Fruit fly (Drosophila melanogaster) whole organism, embryonic: Measurements from ENCODE around the gene Syp.

Source experiments
- Ada2b ChIP-seq: fragments of 200-800 bp; sonication (Bioruptor generic); IDR thresholded peaks from 2 replicates; pipeline ENCODE4 v1.3.6; 2022; ENCODE audit warnings: missing biosample characterization, missing genetic modification characterization
- Aef1 ChIP-seq: fragments of 200-800 bp; sonication (Bioruptor generic); IDR thresholded peaks from 3 replicates; pipeline ENCODE4 v1.3.6; 2022; ENCODE audit warnings: missing biosample characterization, missing genetic modification characterization
- Asciz ChIP-seq: fragments of 200-800 bp; sonication (Bioruptor generic); optimal IDR thresholded peaks from 2 replicates; lab custom pipeline; 2017; ENCODE audit warnings: missing biosample characterization, mild to moderate bottlenecking, missing genetic modification characterization, missing genetic modification reagents
- Atf-2 ChIP-seq: fragments of 200-800 bp; sonication (Bioruptor generic); optimal IDR thresholded peaks from 2 replicates; lab custom pipeline; 2016; ENCODE audit warnings: missing biosample characterization, missing genetic modification characterization
- Atf3 ChIP-seq: fragments of 200-800 bp; sonication (Bioruptor generic); optimal IDR thresholded peaks from 3 replicates; lab custom pipeline; 2016; ENCODE audit warnings: missing biosample characterization, missing genetic modification characterization
- Bteb2 ChIP-seq: fragments of 200-800 bp; sonication (Bioruptor generic); optimal IDR thresholded peaks from 2 replicates; lab custom pipeline; 2016; ENCODE audit warnings: missing biosample characterization, missing genetic modification characterization
- CG10147 ChIP-seq: fragments of 200-800 bp; sonication (Bioruptor generic); optimal IDR thresholded peaks from 2 replicates; lab custom pipeline; 2019; ENCODE audit warnings: missing biosample characterization, mild to moderate bottlenecking, missing genetic modification characterization, moderate library complexity
- CG10267 ChIP-seq: fragments of 200-800 bp; sonication (Bioruptor generic); optimal IDR thresholded peaks from 2 replicates; lab custom pipeline; 2018; ENCODE audit warnings: missing biosample characterization, mild to moderate bottlenecking, missing genetic modification characterization, moderate library complexity
- CG10654 ChIP-seq: fragments of 200-800 bp; sonication (Bioruptor generic); optimal IDR thresholded peaks from 2 replicates; lab custom pipeline; 2016; ENCODE audit warnings: missing biosample characterization, missing genetic modification characterization
- CG11247 ChIP-seq: fragments of 200-800 bp; sonication (Bioruptor generic); IDR thresholded peaks from 2 replicates; pipeline ENCODE4 v1.3.6; 2022; ENCODE audit warnings: missing biosample characterization, missing genetic modification characterization
- CG11696 ChIP-seq: fragments of 200-800 bp; sonication (Bioruptor generic); IDR thresholded peaks from 2 replicates; pipeline ENCODE4 v1.3.6; 2022; ENCODE audit warnings: missing biosample characterization, missing genetic modification characterization
- CG12391 ChIP-seq: fragments of 200-800 bp; sonication (Bioruptor generic); optimal IDR thresholded peaks from 3 replicates; lab custom pipeline; 2018; ENCODE audit warnings: missing biosample characterization, mild to moderate bottlenecking, missing genetic modification characterization, moderate library complexity
- CG15073 ChIP-seq: fragments of 200-800 bp; sonication (Bioruptor generic); optimal IDR thresholded peaks from 2 replicates; lab custom pipeline; 2016; ENCODE audit warnings: missing biosample characterization, missing genetic modification characterization
- CG17385 ChIP-seq: fragments of 200-800 bp; sonication (Bioruptor generic); optimal IDR thresholded peaks from 3 replicates; lab custom pipeline; 2018; ENCODE audit warnings: missing biosample characterization, mild to moderate bottlenecking, missing genetic modification characterization
- CG17612 ChIP-seq: fragments of 200-800 bp; sonication (Bioruptor generic); IDR thresholded peaks from 2 replicates; pipeline ENCODE4 v1.3.6; 2022; ENCODE audit warnings: missing biosample characterization, missing genetic modification characterization
- CG18764 ChIP-seq: fragments of 200-800 bp; sonication (Bioruptor generic); optimal IDR thresholded peaks from 3 replicates; lab custom pipeline; 2016; ENCODE audit warnings: missing biosample characterization, missing genetic modification characterization
- CG2129 ChIP-seq: fragments of 200-800 bp; sonication (Bioruptor generic); IDR thresholded peaks from 2 replicates; pipeline ENCODE4 v1.3.6; 2022; ENCODE audit warnings: missing biosample characterization, missing genetic modification characterization; ENCODE audit not compliant: partially characterized antibody
- CG32532 ChIP-seq: fragments of 200-800 bp; sonication (Bioruptor generic); IDR thresholded peaks from 2 replicates; pipeline ENCODE4 v1.3.6; 2022; ENCODE audit warnings: missing biosample characterization, missing genetic modification characterization
- CG34376 ChIP-seq: fragments of 200-800 bp; sonication (Bioruptor generic); optimal IDR thresholded peaks from 2 replicates; lab custom pipeline; 2018; ENCODE audit warnings: missing biosample characterization, mild to moderate bottlenecking, missing genetic modification characterization
- CG43689 ChIP-seq: fragments of 200-800 bp; sonication (Bioruptor generic); IDR thresholded peaks from 2 replicates; pipeline ENCODE4 v1.3.6; 2022; ENCODE audit warnings: missing biosample characterization, missing genetic modification characterization
- CG5953 ChIP-seq: fragments of 200-800 bp; sonication (Bioruptor generic); IDR thresholded peaks from 2 replicates; pipeline ENCODE4 v1.3.6; 2022; ENCODE audit warnings: missing biosample characterization, missing genetic modification characterization
- CG6683 ChIP-seq: fragments of 200-800 bp; sonication (Bioruptor generic); optimal IDR thresholded peaks from 2 replicates; lab custom pipeline; 2017; ENCODE audit warnings: missing biosample characterization, mild to moderate bottlenecking, missing genetic modification characterization, missing genetic modification reagents
- CG7745 ChIP-seq: fragments of 200-800 bp; sonication (Bioruptor generic); optimal IDR thresholded peaks from 2 replicates; lab custom pipeline; 2018; ENCODE audit warnings: missing biosample characterization, mild to moderate bottlenecking, missing genetic modification characterization, moderate library complexity
- CG8089 ChIP-seq: fragments of 200-800 bp; sonication (Bioruptor generic); optimal IDR thresholded peaks from 3 replicates; lab custom pipeline; 2016; ENCODE audit warnings: missing biosample characterization, missing genetic modification characterization
- CG8281 ChIP-seq: fragments of 200-800 bp; sonication (Bioruptor generic); optimal IDR thresholded peaks from 2 replicates; lab custom pipeline; 2018; ENCODE audit warnings: missing biosample characterization, mild to moderate bottlenecking, missing genetic modification characterization, moderate library complexity
- Chrac-16 ChIP-seq: fragments of 200-800 bp; sonication (Bioruptor generic); optimal IDR thresholded peaks from 3 replicates; lab custom pipeline; 2016; ENCODE audit warnings: missing biosample characterization, missing genetic modification characterization
- D ChIP-seq, 2 experiments: fragments of 200-800 bp in 1 of 2; fragments of >200 bp in 1 of 2; sonication (Bioruptor generic) in 1 of 2; optimal IDR thresholded peaks; 2 replicates in 1 of 2; 3 replicates in 1 of 2; lab custom pipeline; 2017; ENCODE audit warnings: mild to moderate bottlenecking in 1 of 2, missing biosample characterization in 1 of 2, missing genetic modification characterization in 1 of 2, missing genetic modification reagents in 1 of 2
- Dad ChIP-seq: fragments of 200-800 bp; sonication (Bioruptor generic); optimal IDR thresholded peaks from 3 replicates; lab custom pipeline; 2016; ENCODE audit warnings: missing biosample characterization, missing genetic modification characterization
- Dll ChIP-seq: fragments of 200-800 bp; sonication (Bioruptor generic); IDR thresholded peaks from 4 replicates; pipeline ENCODE4 v1.3.6; 2022; ENCODE audit warnings: missing biosample characterization, missing genetic modification characterization; ENCODE audit not compliant: partially characterized antibody
- Fer3 ChIP-seq: fragments of 200-800 bp; sonication (Bioruptor generic); optimal IDR thresholded peaks from 2 replicates; lab custom pipeline; 2018; ENCODE audit warnings: missing biosample characterization, mild to moderate bottlenecking, missing genetic modification characterization, moderate library complexity
- Hmx ChIP-seq: fragments of 200-800 bp; sonication (Bioruptor generic); optimal IDR thresholded peaks from 2 replicates; lab custom pipeline; 2016; ENCODE audit warnings: missing biosample characterization, missing genetic modification characterization
- Hr3 ChIP-seq: fragments of 200-800 bp; sonication (Bioruptor generic); optimal IDR thresholded peaks from 3 replicates; lab custom pipeline; 2016; ENCODE audit warnings: missing biosample characterization, missing genetic modification characterization
- Hr39 ChIP-seq: fragments of >200 bp; optimal IDR thresholded peaks from 2 replicates; lab custom pipeline; 2017
- Hsf ChIP-seq: fragments of 200-800 bp; sonication (Bioruptor generic); optimal IDR thresholded peaks from 3 replicates; lab custom pipeline; 2016; ENCODE audit warnings: missing biosample characterization, missing genetic modification characterization
- Mrtf ChIP-seq: fragments of 200-800 bp; sonication (Bioruptor generic); IDR thresholded peaks from 3 replicates; pipeline ENCODE4 v1.3.6; 2022; ENCODE audit warnings: missing biosample characterization, missing genetic modification characterization
- Rx ChIP-seq: fragments of 200-800 bp; sonication (Bioruptor generic); IDR thresholded peaks from 2 replicates; pipeline ENCODE4 v1.3.6; 2022; ENCODE audit warnings: missing biosample characterization, missing genetic modification characterization
- Sry-δ ChIP-seq: fragments of 200-800 bp; sonication (Bioruptor generic); optimal IDR thresholded peaks from 2 replicates; lab custom pipeline; 2016; ENCODE audit warnings: missing biosample characterization, missing genetic modification characterization
- ab ChIP-seq: fragments of 200-800 bp; sonication (Bioruptor generic); optimal IDR thresholded peaks from 2 replicates; lab custom pipeline; 2016; ENCODE audit warnings: missing biosample characterization, missing genetic modification characterization
- aop ChIP-seq: fragments of 200-800 bp; sonication (Bioruptor generic); IDR thresholded peaks from 2 replicates; pipeline ENCODE4 v1.3.6; 2022; ENCODE audit warnings: missing biosample characterization, missing genetic modification characterization
- cwo ChIP-seq: fragments of 200-800 bp; sonication (Bioruptor generic); optimal IDR thresholded peaks from 3 replicates; lab custom pipeline; 2017; ENCODE audit warnings: missing biosample characterization, missing genetic modification characterization, mild to moderate bottlenecking, moderate library complexity, missing genetic modification reagents
- emc ChIP-seq: fragments of 200-800 bp; sonication (Bioruptor generic); optimal IDR thresholded peaks from 2 replicates; lab custom pipeline; 2016; ENCODE audit warnings: missing biosample characterization, missing genetic modification characterization
- gem ChIP-seq: fragments of 200-800 bp; sonication (Bioruptor generic); optimal IDR thresholded peaks from 2 replicates; lab custom pipeline; 2019; ENCODE audit warnings: missing biosample characterization, mild to moderate bottlenecking, missing genetic modification characterization, moderate library complexity
- gfzf ChIP-seq: fragments of 200-800 bp; sonication (Bioruptor generic); optimal IDR thresholded peaks from 2 replicates; lab custom pipeline; 2016; ENCODE audit warnings: missing biosample characterization, mild to moderate bottlenecking, missing genetic modification characterization, moderate library complexity
- gt ChIP-seq: fragments of 200-800 bp; sonication (Bioruptor generic); IDR thresholded peaks from 2 replicates; pipeline ENCODE4 v1.3.6; 2022; ENCODE audit warnings: missing biosample characterization, missing genetic modification characterization
- lbe ChIP-seq: fragments of 200-800 bp; sonication (Bioruptor generic); optimal IDR thresholded peaks from 2 replicates; lab custom pipeline; 2016; ENCODE audit warnings: missing biosample characterization, mild to moderate bottlenecking, missing genetic modification characterization
- lilli ChIP-seq: fragments of 200-800 bp; sonication (Bioruptor generic); optimal IDR thresholded peaks from 3 replicates; lab custom pipeline; 2016; ENCODE audit warnings: missing biosample characterization, missing genetic modification characterization
- mld ChIP-seq: fragments of 200-800 bp; sonication (Bioruptor generic); IDR thresholded peaks from 3 replicates; pipeline ENCODE4 v1.3.6; 2022; ENCODE audit warnings: missing biosample characterization, missing genetic modification characterization; ENCODE audit not compliant: partially characterized antibody
- pfk ChIP-seq: fragments of 200-800 bp; sonication (Bioruptor generic); optimal IDR thresholded peaks from 2 replicates; lab custom pipeline; 2018; ENCODE audit warnings: missing biosample characterization, mild to moderate bottlenecking, missing genetic modification characterization, moderate library complexity
- pho ChIP-seq: fragments of 200-800 bp; sonication (Bioruptor generic); optimal IDR thresholded peaks from 2 replicates; lab custom pipeline; 2016; ENCODE audit warnings: missing biosample characterization, missing genetic modification characterization
- run ChIP-seq: fragments of 200-800 bp; sonication (Bioruptor generic); optimal IDR thresholded peaks from 3 replicates; lab custom pipeline; 2018; ENCODE audit warnings: missing biosample characterization, mild to moderate bottlenecking, missing genetic modification characterization
- ttk ChIP-seq: fragments of 200-800 bp; sonication (Bioruptor generic); IDR thresholded peaks from 2 replicates; pipeline ENCODE4 v2.1.2; 2022; ENCODE audit warnings: missing biosample characterization, missing genetic modification characterization
- vfl ChIP-seq: fragments of 200-800 bp; sonication (Bioruptor generic); optimal IDR thresholded peaks from 2 replicates; lab custom pipeline; 2016; ENCODE audit warnings: missing biosample characterization, missing genetic modification characterization

Gene Syp

DNA sequence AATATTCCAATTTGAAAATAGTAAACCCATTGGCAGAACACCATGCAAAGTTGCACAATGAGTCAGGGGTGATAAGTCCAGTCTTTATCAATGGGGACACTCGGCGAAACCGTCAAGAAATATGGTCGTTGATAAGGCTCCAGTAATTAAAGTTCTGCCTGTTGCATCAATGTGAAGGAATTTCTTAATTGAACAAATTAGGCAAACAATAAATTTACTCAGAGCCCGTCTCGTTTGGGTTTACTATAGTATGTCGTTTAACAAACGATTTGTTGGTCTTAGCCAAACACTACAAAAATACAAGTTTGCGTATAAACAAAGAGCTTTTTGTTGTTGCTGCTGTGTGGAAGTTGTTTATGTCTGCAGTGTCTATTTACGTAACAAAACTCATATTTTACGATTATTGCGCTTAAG, 78.2 kb downstream of the Syp start (continued):
- no peak; the same call in 1 of the 2 replicates for TF ChIP-seq Ada2b (GFP tag; lab: Robert Waterston, UW)
- TF ChIP-seq Atf3 (GFP tag; lab: Kevin White, UChicago) = no peak
- no peak for TF ChIP-seq mld
- TF ChIP-seq Atf-2 (GFP tag; lab: Kevin White, UChicago) = no peak
- TF ChIP-seq Hr3 = no peak
- no peak for TF ChIP-seq lbe
- TF ChIP-seq Sry-δ (GFP tag; lab: Kevin White, UChicago) = no peak
- no peak for TF ChIP-seq Aef1
- peak; percentile 9 for TF ChIP-seq emc (GFP tag; lab: Kevin White, UChicago)
- no peak for TF ChIP-seq Dll (GFP tag; lab: Robert Waterston, UW)
- no peak for TF ChIP-seq run
- no peak for TF ChIP-seq CG43689 (GFP tag; lab: Robert Waterston, UW)
- TF ChIP-seq CG12391 = no peak
- TF ChIP-seq CG5953 (GFP tag; lab: Robert Waterston, UW) = no peak
- no peak for TF ChIP-seq D (optimal IDR thresholded peaks at IDR 0.05; lab: Kevin White, UChicago)
- TF ChIP-seq D (GFP tag; optimal IDR thresholded peaks at IDR 0.05; lab: Kevin White, UChicago) = no peak
- no peak for TF ChIP-seq Hmx (GFP tag; lab: Kevin White, UChicago)
- TF ChIP-seq CG7745 (tag; lab: Kevin White, UChicago) = no peak
- no peak for TF ChIP-seq pfk (GFP tag; lab: Kevin White, UChicago)
- peak; percentile 58 for TF ChIP-seq Fer3
- TF ChIP-seq vfl (GFP tag; lab: Kevin White, UChicago) = no peak
- TF ChIP-seq CG17385 (GFP tag; lab: Kevin White, UChicago) = peak; percentile 38
- no peak for TF ChIP-seq pho (GFP tag; lab: Kevin White, UChicago)
- no peak for TF ChIP-seq Hsf
- no peak for TF ChIP-seq gfzf (GFP tag; lab: Kevin White, UChicago)
- no peak for TF ChIP-seq Chrac-16 (GFP tag; lab: Kevin White, UChicago)
- TF ChIP-seq gt (GFP tag; lab: Robert Waterston, UW) = no peak
- peak; percentile 4 for TF ChIP-seq CG6683
- TF ChIP-seq CG32532 (GFP tag; lab: Robert Waterston, UW) = no peak
- no peak for TF ChIP-seq aop (GFP tag; lab: Robert Waterston, UW)
- TF ChIP-seq CG10654 (GFP tag; lab: Kevin White, UChicago) = no peak
- TF ChIP-seq CG2129 (GFP tag; lab: Robert Waterston, UW) = no peak
- TF ChIP-seq Hr39 (lab: Kevin White, UChicago) = no peak
- no peak for TF ChIP-seq Rx (GFP tag; lab: Robert Waterston, UW)
- peak; percentile 22 for TF ChIP-seq CG18764 (GFP tag; lab: Kevin White, UChicago)
- TF ChIP-seq Mrtf (GFP tag; lab: Robert Waterston, UW) = no peak
- TF ChIP-seq gem = peak; percentile 46
- TF ChIP-seq CG11247 (GFP tag; lab: Robert Waterston, UW) = no peak
- TF ChIP-seq ab = no peak
- TF ChIP-seq Bteb2 = peak; percentile 3
- TF ChIP-seq lilli (GFP tag; lab: Kevin White, UChicago) = no peak
- no peak for TF ChIP-seq CG10267
- no peak for TF ChIP-seq CG11696 (GFP tag; lab: Robert Waterston, UW)
- no peak for TF ChIP-seq CG15073 (GFP tag; lab: Kevin White, UChicago)
- TF ChIP-seq CG10147 = peak; percentile 33
- TF ChIP-seq cwo = peak; percentile 4
- TF ChIP-seq CG17612 = no peak
- peak; percentile 46 for TF ChIP-seq CG8089 (GFP tag; lab: Kevin White, UChicago)
- TF ChIP-seq Asciz = peak; percentile 76
- no peak for TF ChIP-seq ttk (GFP tag; lab: Robert Waterston, UW)
- TF ChIP-seq Dad = no peak
- TF ChIP-seq CG34376 (GFP tag; lab: Kevin White, UChicago) = peak; percentile 22
- TF ChIP-seq CG8281 = peak; percentile 36
